Fruit fly (Drosophila melanogaster) whole organism, embryonic: ENCODE results near the gene CG2059.

Experiments
- Aef1 ChIP-seq: fragments of 200-800 bp; sonication (Bioruptor generic); IDR thresholded peaks from 3 replicates; pipeline ENCODE4 v1.3.6; 2022; ENCODE audit warnings: missing biosample characterization, missing genetic modification characterization
- Bgb ChIP-seq: fragments of 200-800 bp; sonication (Bioruptor generic); IDR thresholded peaks from 2 replicates; pipeline ENCODE4 v1.3.6; 2022; ENCODE audit warnings: missing biosample characterization, missing genetic modification characterization; ENCODE audit not compliant: partially characterized antibody
- CG10209 ChIP-seq: fragments of 200-800 bp; sonication (Bioruptor generic); optimal IDR thresholded peaks from 3 replicates; lab custom pipeline; 2017; ENCODE audit warnings: missing biosample characterization, mild to moderate bottlenecking, missing genetic modification characterization, missing genetic modification reagents
- CG11247 ChIP-seq: fragments of 200-800 bp; sonication (Bioruptor generic); IDR thresholded peaks from 2 replicates; pipeline ENCODE4 v1.3.6; 2022; ENCODE audit warnings: missing biosample characterization, missing genetic modification characterization
- CG12071 ChIP-seq: fragments of 200-800 bp; sonication (Bioruptor generic); optimal IDR thresholded peaks from 3 replicates; lab custom pipeline; 2018; ENCODE audit warnings: missing biosample characterization, mild to moderate bottlenecking, missing genetic modification characterization
- CG12219 ChIP-seq: fragments of 200-800 bp; sonication (Bioruptor generic); optimal IDR thresholded peaks from 3 replicates; lab custom pipeline; 2018; ENCODE audit warnings: missing biosample characterization, mild to moderate bottlenecking, missing genetic modification characterization
- CG1233 ChIP-seq: fragments of 200-800 bp; sonication (Bioruptor generic); optimal IDR thresholded peaks from 4 replicates; lab custom pipeline; 2018; ENCODE audit warnings: missing biosample characterization, mild to moderate bottlenecking, missing genetic modification characterization
- CG15601 ChIP-seq: fragments of 200-800 bp; sonication (Bioruptor generic); optimal IDR thresholded peaks from 3 replicates; lab custom pipeline; 2019; ENCODE audit warnings: missing biosample characterization, mild to moderate bottlenecking, missing genetic modification characterization, moderate library complexity
- CG17612 ChIP-seq: fragments of 200-800 bp; sonication (Bioruptor generic); IDR thresholded peaks from 2 replicates; pipeline ENCODE4 v1.3.6; 2022; ENCODE audit warnings: missing biosample characterization, missing genetic modification characterization
- CG2116 ChIP-seq: fragments of 200-800 bp; sonication (Bioruptor generic); optimal IDR thresholded peaks from 3 replicates; lab custom pipeline; 2018; ENCODE audit warnings: missing biosample characterization, mild to moderate bottlenecking, missing genetic modification characterization
- CG2129 ChIP-seq: fragments of 200-800 bp; sonication (Bioruptor generic); IDR thresholded peaks from 2 replicates; pipeline ENCODE4 v1.3.6; 2022; ENCODE audit warnings: missing biosample characterization, missing genetic modification characterization; ENCODE audit not compliant: partially characterized antibody
- CG31441 ChIP-seq: fragments of 200-800 bp; sonication (Bioruptor generic); IDR thresholded peaks from 2 replicates; pipeline ENCODE4 v1.3.6; 2022; ENCODE audit warnings: missing biosample characterization, missing genetic modification characterization
- CG32767 ChIP-seq: fragments of 200-800 bp; sonication (Bioruptor generic); IDR thresholded peaks from 2 replicates; pipeline ENCODE4 v1.3.6; 2022; ENCODE audit warnings: missing biosample characterization, missing genetic modification characterization
- CG32772 ChIP-seq: fragments of 200-800 bp; sonication (Bioruptor generic); IDR thresholded peaks from 2 replicates; pipeline ENCODE4 v1.3.6; 2022; ENCODE audit warnings: missing biosample characterization, missing genetic modification characterization
- CG4328 ChIP-seq: fragments of 200-800 bp; sonication (Bioruptor generic); optimal IDR thresholded peaks from 3 replicates; lab custom pipeline; 2017; ENCODE audit warnings: missing biosample characterization, missing genetic modification reagents, missing genetic modification characterization
- CG6175 ChIP-seq: fragments of 200-800 bp; sonication (Bioruptor generic); IDR thresholded peaks from 3 replicates; pipeline ENCODE4 v1.3.6; 2022; ENCODE audit warnings: missing biosample characterization, missing genetic modification characterization
- CG6854 ChIP-seq: fragments of 200-800 bp; sonication (Bioruptor generic); optimal IDR thresholded peaks from 3 replicates; lab custom pipeline; 2017; ENCODE audit warnings: missing biosample characterization, mild to moderate bottlenecking, missing genetic modification characterization
- E2f1 ChIP-seq: fragments of 200-800 bp; sonication (Bioruptor generic); IDR thresholded peaks from 2 replicates; pipeline ENCODE4 v1.3.6; 2022; ENCODE audit warnings: missing biosample characterization, missing genetic modification characterization
- E2f2 ChIP-seq: fragments of 200-800 bp; sonication (Bioruptor generic); IDR thresholded peaks from 2 replicates; pipeline ENCODE4 v1.3.6; 2022; ENCODE audit warnings: missing biosample characterization, missing genetic modification characterization
- GATAe ChIP-seq: fragments of 200-800 bp; sonication (Bioruptor generic); conservative IDR thresholded peaks from 2 replicates; pipeline ENCODE4 v1.3.6; 2022; ENCODE audit warnings: missing biosample characterization, missing genetic modification characterization
- HLHmδ ChIP-seq: fragments of 200-800 bp; sonication (Bioruptor generic); optimal IDR thresholded peaks from 2 replicates; lab custom pipeline; 2018; ENCODE audit warnings: missing biosample characterization, mild to moderate bottlenecking, missing genetic modification characterization, moderate library complexity
- Hey ChIP-seq: fragments of 200-800 bp; sonication (Bioruptor generic); optimal IDR thresholded peaks from 3 replicates; lab custom pipeline; 2018; ENCODE audit warnings: missing biosample characterization, mild to moderate bottlenecking, missing genetic modification characterization
- HmgD ChIP-seq: fragments of 200-800 bp; sonication (Bioruptor generic); optimal IDR thresholded peaks from 3 replicates; lab custom pipeline; 2016; ENCODE audit warnings: missing biosample characterization, missing genetic modification characterization
- Hmx ChIP-seq: fragments of 200-800 bp; sonication (Bioruptor generic); optimal IDR thresholded peaks from 2 replicates; lab custom pipeline; 2016; ENCODE audit warnings: missing biosample characterization, missing genetic modification characterization
- Hr78 ChIP-seq, 2 experiments: fragments of 200-800 bp in 1 of 2; fragments of >200 bp in 1 of 2; sonication (Bioruptor generic) in 1 of 2; optimal IDR thresholded peaks; 2 replicates each; lab custom pipeline; 2017 to 2019; ENCODE audit warnings: missing biosample characterization in 2 of 2, missing genetic modification characterization in 2 of 2, mild to moderate bottlenecking in 1 of 2, moderate library complexity in 1 of 2
- Mad ChIP-seq: fragments of 200-800 bp; sonication (Bioruptor generic); optimal IDR thresholded peaks from 2 replicates; lab custom pipeline; 2016; ENCODE audit warnings: missing biosample characterization, missing genetic modification characterization
- Med ChIP-seq: fragments of 200-800 bp; sonication (Bioruptor generic); peaks from one replicate; lab custom pipeline; 2016; ENCODE audit warnings: missing biosample characterization, missing genetic modification characterization, mild to moderate bottlenecking, inconsistent platforms, moderate library complexity
- NfI ChIP-seq: fragments of 200-800 bp; sonication (Bioruptor generic); optimal IDR thresholded peaks from 3 replicates; lab custom pipeline; 2018; ENCODE audit warnings: missing biosample characterization, mild to moderate bottlenecking, missing genetic modification characterization, moderate library complexity
- Poxn ChIP-seq: fragments of 200-800 bp; sonication (Bioruptor generic); IDR thresholded peaks from 2 replicates; pipeline ENCODE4 v1.3.6; 2022; ENCODE audit warnings: missing biosample characterization, missing genetic modification characterization
- Usf ChIP-seq: fragments of 200-800 bp; sonication (Bioruptor generic); optimal IDR thresholded peaks from 2 replicates; lab custom pipeline; 2017; ENCODE audit warnings: missing genotype, missing biosample characterization, missing genetic modification characterization
- Vsx1 ChIP-seq: fragments of 200-800 bp; sonication (Bioruptor generic); optimal IDR thresholded peaks from 2 replicates; lab custom pipeline; 2017; ENCODE audit warnings: missing biosample characterization, mild to moderate bottlenecking, missing genetic modification characterization, missing genetic modification reagents
- az2 ChIP-seq: fragments of 200-800 bp; sonication (Bioruptor generic); optimal IDR thresholded peaks from 3 replicates; lab custom pipeline; 2016; ENCODE audit warnings: missing biosample characterization, missing genetic modification characterization
- cg ChIP-seq: fragments of 200-800 bp; sonication (Bioruptor generic); optimal IDR thresholded peaks from 3 replicates; lab custom pipeline; 2019; ENCODE audit warnings: missing biosample characterization, mild to moderate bottlenecking, missing genetic modification characterization, moderate library complexity
- chinmo ChIP-seq: fragments of 200-800 bp; sonication (Bioruptor generic); IDR thresholded peaks from 4 replicates; pipeline ENCODE4 v1.3.6; 2022; ENCODE audit warnings: missing biosample characterization, missing genetic modification characterization; ENCODE audit not compliant: partially characterized antibody
- crol ChIP-seq: fragments of 200-800 bp; sonication (Bioruptor generic); IDR thresholded peaks from 2 replicates; pipeline ENCODE4 v1.3.6; 2022; ENCODE audit warnings: missing biosample characterization, missing genetic modification characterization
- cwo ChIP-seq: fragments of 200-800 bp; sonication (Bioruptor generic); optimal IDR thresholded peaks from 3 replicates; lab custom pipeline; 2017; ENCODE audit warnings: missing biosample characterization, missing genetic modification characterization, mild to moderate bottlenecking, moderate library complexity, missing genetic modification reagents
- danr ChIP-seq: fragments of 200-800 bp; sonication (Bioruptor generic); IDR thresholded peaks from 2 replicates; pipeline ENCODE4 v1.3.6; 2022; ENCODE audit warnings: missing biosample characterization, missing genetic modification characterization
- exex ChIP-seq: fragments of 200-800 bp; sonication (Bioruptor generic); optimal IDR thresholded peaks from 4 replicates; lab custom pipeline; 2018; ENCODE audit warnings: missing biosample characterization, mild to moderate bottlenecking, missing genetic modification characterization, moderate library complexity
- fu2 ChIP-seq: fragments of 200-800 bp; sonication (Bioruptor generic); optimal IDR thresholded peaks from 2 replicates; lab custom pipeline; 2016; ENCODE audit warnings: missing biosample characterization, missing genetic modification characterization
- grn ChIP-seq: fragments of 200-800 bp; sonication (Bioruptor generic); optimal IDR thresholded peaks from 3 replicates; lab custom pipeline; 2017; ENCODE audit warnings: missing biosample characterization, missing genetic modification characterization
- nom ChIP-seq: fragments of 200-800 bp; sonication (Bioruptor generic); optimal IDR thresholded peaks from 2 replicates; lab custom pipeline; 2017; ENCODE audit warnings: missing biosample characterization, missing genetic modification characterization, mild to moderate bottlenecking, moderate library complexity, missing genetic modification reagents
- scrt ChIP-seq: fragments of 200-800 bp; sonication (Bioruptor generic); optimal IDR thresholded peaks from 2 replicates; lab custom pipeline; 2018; ENCODE audit warnings: missing biosample characterization, mild to moderate bottlenecking, missing genetic modification characterization, moderate library complexity
- sd ChIP-seq: fragments of 200-800 bp; sonication (Bioruptor generic); optimal IDR thresholded peaks from 3 replicates; lab custom pipeline; 2018; ENCODE audit warnings: missing biosample characterization, mild to moderate bottlenecking, missing genetic modification characterization, moderate library complexity
- sens ChIP-seq: fragments of 200-800 bp; sonication (Bioruptor generic); peaks from one replicate; lab custom pipeline; 2016; ENCODE audit warnings: missing biosample characterization, missing genetic modification characterization
- sim ChIP-seq: fragments of 200-800 bp; sonication (Bioruptor generic); IDR thresholded peaks from 2 replicates; pipeline ENCODE4 v1.3.6; 2022; ENCODE audit warnings: missing biosample characterization, missing genetic modification characterization
- slp2 ChIP-seq: fragments of 200-800 bp; sonication (Bioruptor generic); optimal IDR thresholded peaks from 2 replicates; lab custom pipeline; 2016; ENCODE audit warnings: missing biosample characterization, missing genetic modification characterization
- sug ChIP-seq: fragments of 200-800 bp; optimal IDR thresholded peaks from 2 replicates; lab custom pipeline; 2019; ENCODE audit warnings: missing biosample characterization, mild to moderate bottlenecking, missing genetic modification characterization, moderate library complexity
- usp ChIP-seq: fragments of >200 bp; optimal IDR thresholded peaks from 2 replicates; lab custom pipeline; 2017; ENCODE audit warnings: missing biosample characterization, missing genetic modification characterization
- vvl ChIP-seq: fragments of 200-800 bp; sonication (Bioruptor generic); IDR thresholded peaks from 2 replicates; pipeline ENCODE4 v1.3.6; 2022; ENCODE audit warnings: missing biosample characterization, missing genetic modification characterization

The CG2059 gene

dm6 chrX:7303848-7304427, 17.8 kb downstream of the CG2059 start:
- peak; percentile 69 for TF ChIP-seq Med
- peak; percentile 0 for TF ChIP-seq CG10209
- peak; percentile 47 for TF ChIP-seq cg
- no peak for TF ChIP-seq CG6854 (GFP tag; lab: Kevin White, UChicago)
- TF ChIP-seq CG32767 (GFP tag; lab: Robert Waterston, UW), result 0 out of 2 replicates have a peak, but pooled peaks have one; percentile 12
- peak in 1 of 2 experiments; percentile 67 for TF ChIP-seq Hr78 (GFP tag; optimal IDR thresholded peaks at IDR 0.05; lab: Kevin White, UChicago)
- peak; percentile 47 for TF ChIP-seq sens (GFP tag; lab: Kevin White, UChicago)
- TF ChIP-seq slp2 (GFP tag; lab: Kevin White, UChicago), result no peak
- no peak for TF ChIP-seq CG2116
- no peak for TF ChIP-seq Vsx1 (GFP tag; lab: Kevin White, UChicago)
- TF ChIP-seq CG6175, result 0 out of 3 replicates have a peak, but pooled peaks have one; percentile 39
- no peak for TF ChIP-seq Usf (GFP tag; lab: Kevin White, UChicago)
- peak; percentile 13 for TF ChIP-seq sd (tag; lab: Kevin White, UChicago)
- TF ChIP-seq cwo (GFP tag; lab: Kevin White, UChicago), result peak; percentile 70
- TF ChIP-seq crol (GFP tag; lab: Robert Waterston, UW), result peak; percentile 47; the same call in 1 of the 2 replicates
- TF ChIP-seq nom, result peak; percentile 28
- peak; percentile 57 for TF ChIP-seq grn (GFP tag; lab: Kevin White, UChicago)
- TF ChIP-seq chinmo, result 0 out of 4 replicates have a peak, but pooled peaks have one; percentile 19
- no peak for TF ChIP-seq Bgb (GFP tag; lab: Robert Waterston, UW)
- peak; percentile 51; the same call in 1 of the 2 replicates for TF ChIP-seq GATAe
- peak; percentile 89 for TF ChIP-seq sug (tag; lab: Kevin White, UChicago)
- peak; percentile 29 for TF ChIP-seq exex (tag; lab: Kevin White, UChicago)
- TF ChIP-seq, all 482 proteins: peak for 16

- no peak for TF ChIP-seq CG12219 (GFP tag; lab: Kevin White, UChicago)
- no peak for TF ChIP-seq Aef1 (GFP tag; lab: Robert Waterston, UW)
- TF ChIP-seq E2f2 (GFP tag; lab: Robert Waterston, UW), result no peak
- no peak for TF ChIP-seq NfI (GFP tag; lab: Kevin White, UChicago)
- no peak for TF ChIP-seq usp (GFP tag; lab: Kevin White, UChicago)
- no peak for TF ChIP-seq CG2129 (GFP tag; lab: Robert Waterston, UW)
- TF ChIP-seq Hey (tag; lab: Kevin White, UChicago), result no peak
- no peak for TF ChIP-seq HLHmδ (GFP tag; lab: Kevin White, UChicago)
- no peak for TF ChIP-seq sim (GFP tag; lab: Robert Waterston, UW)
- no peak for TF ChIP-seq CG17612
- no peak for TF ChIP-seq CG12071 (GFP tag; lab: Kevin White, UChicago)
- TF ChIP-seq az2 (GFP tag; lab: Kevin White, UChicago), result no peak
- TF ChIP-seq vvl, result peak; percentile 28; the same call in 1 of the 2 replicates
- TF ChIP-seq CG11247 (GFP tag; lab: Robert Waterston, UW), result no peak
- no peak for TF ChIP-seq Mad (GFP tag; lab: Kevin White, UChicago)
- TF ChIP-seq CG1233 (GFP tag; lab: Kevin White, UChicago), result no peak
- TF ChIP-seq E2f1 (GFP tag; lab: Robert Waterston, UW), result no peak
- no peak for TF ChIP-seq CG4328 (GFP tag; lab: Kevin White, UChicago)
- TF ChIP-seq CG15601 (tag; lab: Kevin White, UChicago), result no peak
- peak; percentile 7 for TF ChIP-seq Vsx1 (GFP tag; lab: Kevin White, UChicago)
- no peak for TF ChIP-seq scrt (GFP tag; lab: Kevin White, UChicago)
- TF ChIP-seq grn (GFP tag; lab: Kevin White, UChicago), result peak; percentile 70
- no peak for TF ChIP-seq fu2
- no peak for TF ChIP-seq HmgD (GFP tag; lab: Kevin White, UChicago)
- TF ChIP-seq danr (GFP tag; lab: Robert Waterston, UW), result no peak
- TF ChIP-seq CG31441 (GFP tag; lab: Robert Waterston, UW), result no peak
- TF ChIP-seq Poxn (GFP tag; lab: Robert Waterston, UW), result no peak
- TF ChIP-seq CG32772 (GFP tag; lab: Robert Waterston, UW), result peak; percentile 64
- TF ChIP-seq Hmx (GFP tag; lab: Kevin White, UChicago), result no peak
- TF ChIP-seq crol (GFP tag; lab: Robert Waterston, UW), result peak; percentile 93
Measured at dm6 chrX:7304798-7305447, 18.8 kb downstream of the CG2059 start.
